Fruit fly (Drosophila melanogaster): ENCODE data around the gene Rsph9.
A peak's percentile ranks its signal among the peaks of the same experiment; 100 is the strongest.

The Rsph9 gene

dm6 chr2L:17410358-17410757 lies 2.1 kb downstream of the Rsph9 start, which contains the start of the genes Polr2J and CG15141 (continued):
- TF ChIP-seq mirr (GFP tag; optimal IDR thresholded peaks at IDR 0.05): no peak
- peak; percentile 55 for TF ChIP-seq exex (tag; optimal IDR thresholded peaks at IDR 0.05)
- TF ChIP-seq dmrt99B (tag; optimal IDR thresholded peaks at IDR 0.05): no peak
- TF ChIP-seq run (tag; optimal IDR thresholded peaks at IDR 0.05): no peak
- TF ChIP-seq Pdp1 (GFP tag; optimal IDR thresholded peaks at IDR 0.05): peak in 1 of 2 experiments; percentile 75
- TF ChIP-seq tup (GFP tag; optimal IDR thresholded peaks at IDR 0.05): peak; percentile 57
- TF ChIP-seq MBD-R2 (GFP tag; IDR thresholded peaks at IDR 0.05): peak; percentile 96
- peak; percentile 86 for TF ChIP-seq CG2129 (GFP tag; IDR thresholded peaks at IDR 0.05; ENCODE audit: partially characterized antibody)
- TF ChIP-seq Hr3 (GFP tag; optimal IDR thresholded peaks at IDR 0.05): peak; percentile 94
- TF ChIP-seq CG2116 (GFP tag; optimal IDR thresholded peaks at IDR 0.05): peak; percentile 71
- peak; percentile 95 for TF ChIP-seq CG9932 (GFP tag; IDR thresholded peaks at IDR 0.05)
- TF ChIP-seq HHEX (GFP tag; optimal IDR thresholded peaks at IDR 0.05): peak; percentile 72
- TF ChIP-seq CG34224 (GFP tag; IDR thresholded peaks at IDR 0.05; ENCODE audit: partially characterized antibody): peak; percentile 83
- no peak for TF ChIP-seq cg (GFP tag; optimal IDR thresholded peaks at IDR 0.05)
- TF ChIP-seq CG43689 (GFP tag; IDR thresholded peaks at IDR 0.05): no peak
- TF ChIP-seq Bdp1 (GFP tag; optimal IDR thresholded peaks at IDR 0.05): peak; percentile 76
- TF ChIP-seq Opbp (GFP tag; IDR thresholded peaks at IDR 0.05; ENCODE audit: partially characterized antibody): peak; percentile 64; the same call in 2 of the 3 replicates
- peak; percentile 94 for TF ChIP-seq CG30403 (GFP tag; optimal IDR thresholded peaks at IDR 0.05)
- peak; percentile 83 for TF ChIP-seq Doc3 (GFP tag; IDR thresholded peaks at IDR 0.05; ENCODE audit: partially characterized antibody)
- TF ChIP-seq BEAF-32 (GFP tag; optimal IDR thresholded peaks at IDR 0.05): peak; percentile 95
- peak; percentile 91 for TF ChIP-seq ssp (GFP tag; IDR thresholded peaks at IDR 0.05)
- TF ChIP-seq sima (GFP tag; optimal IDR thresholded peaks at IDR 0.05): no peak
- TF ChIP-seq CG7745 (tag; optimal IDR thresholded peaks at IDR 0.05): no peak
- TF ChIP-seq CG6813 (GFP tag; optimal IDR thresholded peaks at IDR 0.05): no peak
- TF ChIP-seq CG14014 (GFP tag; IDR thresholded peaks at IDR 0.05): peak; percentile 86
- no peak for TF ChIP-seq Poxn (GFP tag; IDR thresholded peaks at IDR 0.05)
- TF ChIP-seq hth (optimal IDR thresholded peaks at IDR 0.05): no peak
- peak; percentile 92 for TF ChIP-seq knrl (GFP tag; IDR thresholded peaks at IDR 0.05; ENCODE audit: partially characterized antibody)
- peak; percentile 90 for TF ChIP-seq Sox102F (GFP tag; optimal IDR thresholded peaks at IDR 0.05)
- peak; percentile 8 for TF ChIP-seq CG12219 (GFP tag; optimal IDR thresholded peaks at IDR 0.05)
- peak; percentile 63 for TF ChIP-seq Six4 (GFP tag; optimal IDR thresholded peaks at IDR 0.05)
- TF ChIP-seq wek (GFP tag; optimal IDR thresholded peaks at IDR 0.05): no peak
- peak; percentile 88 for TF ChIP-seq vvl (GFP tag; IDR thresholded peaks at IDR 0.05)
- TF ChIP-seq slp2 (GFP tag; optimal IDR thresholded peaks at IDR 0.05): peak; percentile 41
- TF ChIP-seq CG11696 (GFP tag; IDR thresholded peaks at IDR 0.05): no peak
- TF ChIP-seq tgo (GFP tag; IDR thresholded peaks at IDR 0.05): peak; percentile 91
- no peak for TF ChIP-seq kni (GFP tag; optimal IDR thresholded peaks at IDR 0.05)
- no peak for TF ChIP-seq gcm2 (GFP tag; optimal IDR thresholded peaks at IDR 0.05)
- peak; percentile 92 for TF ChIP-seq Abd-B (GFP tag; optimal IDR thresholded peaks at IDR 0.05)
- peak; percentile 86 for TF ChIP-seq NfI (GFP tag; optimal IDR thresholded peaks at IDR 0.05)
- TF ChIP-seq Sin3A (optimal IDR thresholded peaks at IDR 0.05): peak; percentile 94
- TF ChIP-seq Myb (GFP tag; optimal IDR thresholded peaks at IDR 0.05): peak; percentile 45
- peak; percentile 93 for TF ChIP-seq sob (GFP tag; IDR thresholded peaks at IDR 0.05)
- TF ChIP-seq HmgZ (tag; optimal IDR thresholded peaks at IDR 0.05): peak; percentile 89
- no peak for TF ChIP-seq crc (GFP tag; optimal IDR thresholded peaks at IDR 0.05)
- TF ChIP-seq CG3847 (GFP tag; IDR thresholded peaks at IDR 0.05): peak; percentile 94
- 0 out of 3 replicates have a peak, but pooled peaks have one; percentile 9 for TF ChIP-seq gce (GFP tag; IDR thresholded peaks at IDR 0.05)
- TF ChIP-seq CG8089 (GFP tag; optimal IDR thresholded peaks at IDR 0.05): peak; percentile 56
- peak; percentile 85 for TF ChIP-seq HLH54F (GFP tag; optimal IDR thresholded peaks at IDR 0.05)
- TF ChIP-seq pros (GFP tag; optimal IDR thresholded peaks at IDR 0.05): no peak
- peak; percentile 73; the same call in 1 of the 3 replicates for TF ChIP-seq Optix (GFP tag; IDR thresholded peaks at IDR 0.05)
